Worm (Caenorhabditis elegans) whole organism, L4 larva: Measurements from ENCODE around the gene tmem-138.

Experiments
- D1046.2 ChIP-seq: fragments of 200-800 bp; sonication (Bioruptor generic); IDR thresholded peaks from 2 replicates; pipeline ENCODE4 v1.3.6; 2022; ENCODE audit warnings: missing genetic modification characterization, missing compliant biosample characterization
- F26F4.8 ChIP-seq: fragments of 200-800 bp; sonication (Bioruptor generic); conservative IDR thresholded peaks from 2 replicates; pipeline ENCODE4 v1.3.6; 2022; ENCODE audit warnings: missing genetic modification characterization, missing compliant biosample characterization
- R02D3.7 ChIP-seq: fragments of 150-350 bp; sonication (generic microtip); optimal IDR thresholded peaks from 3 replicates; lab custom pipeline; 2014; ENCODE audit warnings: missing biosample characterization, missing genetic modification characterization
- T20F7.1 ChIP-seq: fragments of 200-800 bp; sonication (Bioruptor generic); optimal IDR thresholded peaks from 2 replicates; lab custom pipeline; 2018; ENCODE audit warnings: mild to moderate bottlenecking, missing genetic modification characterization, missing compliant biosample characterization
- Y48G9A.11 ChIP-seq: fragments of 200-800 bp; sonication (Bioruptor generic); IDR thresholded peaks from 2 replicates; pipeline ENCODE4 v1.3.6; 2022; ENCODE audit warnings: missing genetic modification reagents, missing genetic modification characterization, missing compliant biosample characterization
- ZK546.5 ChIP-seq, 2 experiments: sonication (generic microtip); optimal IDR thresholded peaks; 2 replicates each; lab custom pipeline; 2017; ENCODE audit warnings: missing biosample characterization in 2 of 2, missing genetic modification characterization in 2 of 2
- aha-1 ChIP-seq: fragments of 150-350 bp; peaks from one replicate; lab custom pipeline; 2014; ENCODE audit warnings: missing biosample characterization, missing genetic modification characterization
- ama-1 ChIP-seq: fragments of 150-350 bp; optimal IDR thresholded peaks from 2 replicates; lab custom pipeline; 2014; ENCODE audit warnings: inconsistent platforms, mixed read lengths
- arid-1 ChIP-seq: fragments of 200-800 bp; sonication (Bioruptor generic); conservative IDR thresholded peaks from 2 replicates; pipeline ENCODE4 v1.3.6; 2022; ENCODE audit warnings: missing genetic modification reagents, missing genetic modification characterization, missing compliant biosample characterization
- ceh-32 ChIP-seq: sonication (generic microtip); optimal IDR thresholded peaks from 2 replicates; lab custom pipeline; 2016; ENCODE audit warnings: mild to moderate bottlenecking, missing genetic modification characterization, missing compliant biosample characterization; ENCODE audit not compliant: poor library complexity
- ces-1 ChIP-seq: fragments of 150-350 bp; sonication (generic microtip); optimal IDR thresholded peaks from 4 replicates; lab custom pipeline; 2014; ENCODE audit warnings: missing biosample characterization, missing genetic modification reagents, missing genetic modification characterization
- cey-2 ChIP-seq: sonication (generic microtip); optimal IDR thresholded peaks from 3 replicates; lab custom pipeline; 2017; ENCODE audit warnings: missing genetic modification characterization, mild to moderate bottlenecking, missing compliant biosample characterization, antibody characterized with exemption, borderline replicate concordance; ENCODE audit not compliant: insufficient read depth
- daf-12 ChIP-seq: fragments of 150-350 bp; optimal IDR thresholded peaks from 2 replicates; lab custom pipeline; 2014; ENCODE audit warnings: missing biosample characterization, missing genetic modification reagents, missing genetic modification characterization
- daf-16 ChIP-seq, 3 experiments: sonication (generic microtip); optimal IDR thresholded peaks; 2 replicates each; lab custom pipeline; 2016 to 2017; ENCODE audit warnings: missing genetic modification characterization in 3 of 3, missing genetic modification reagents in 3 of 3, mild to moderate bottlenecking in 2 of 3, missing compliant biosample characterization in 2 of 3, missing biosample characterization in 1 of 3, moderate library complexity in 1 of 3
- egl-27 ChIP-seq: sonication (generic microtip); optimal IDR thresholded peaks from 3 replicates; lab custom pipeline; 2017; ENCODE audit warnings: missing biosample characterization, missing genetic modification reagents, missing genetic modification characterization
- fkh-10 ChIP-seq: fragments of 150-350 bp; optimal IDR thresholded peaks from 2 replicates; lab custom pipeline; 2014; ENCODE audit warnings: missing biosample characterization, missing genetic modification reagents, missing genetic modification characterization
- fos-1 ChIP-seq: fragments of 150-350 bp; optimal IDR thresholded peaks from 2 replicates; lab custom pipeline; 2014; ENCODE audit warnings: missing biosample characterization, missing genetic modification characterization
- gei-8 ChIP-seq: fragments of 200-800 bp; sonication (Bioruptor generic); optimal IDR thresholded peaks from 2 replicates; lab custom pipeline; 2018; ENCODE audit warnings: mild to moderate bottlenecking, missing genetic modification characterization, missing compliant biosample characterization
- lim-7 ChIP-seq: fragments of 200-800 bp; sonication (Bioruptor generic); IDR thresholded peaks from 2 replicates; pipeline ENCODE4 v1.3.6; 2022; ENCODE audit warnings: missing genetic modification characterization, missing compliant biosample characterization
- lin-1 ChIP-seq: fragments of 200-800 bp; sonication (Bioruptor generic); IDR thresholded peaks from 2 replicates; pipeline ENCODE4 v1.3.6; 2022; ENCODE audit warnings: missing genetic modification reagents, missing genetic modification characterization, missing compliant biosample characterization
- lin-15B ChIP-seq: fragments of 150-350 bp; sonication (generic microtip); optimal IDR thresholded peaks from 3 replicates; lab custom pipeline; 2014; ENCODE audit warnings: missing biosample characterization, missing genetic modification characterization
- lin-38 ChIP-seq: fragments of 200-800 bp; sonication (Bioruptor generic); IDR thresholded peaks from 2 replicates; pipeline ENCODE4 v1.3.6; 2022; ENCODE audit warnings: missing genetic modification reagents, missing genetic modification characterization, missing compliant biosample characterization
- lsy-2 ChIP-seq, 2 experiments: fragments of 150-350 bp in 1 of 2; sonication (generic microtip) in 1 of 2; optimal IDR thresholded peaks; 2 replicates each; lab custom pipeline; 2014 to 2017; ENCODE audit warnings: missing biosample characterization in 2 of 2, missing genetic modification characterization in 2 of 2
- mep-1 ChIP-seq: fragments of 150-350 bp; sonication (generic microtip); optimal IDR thresholded peaks from 3 replicates; lab custom pipeline; 2014; ENCODE audit warnings: missing biosample characterization, missing genetic modification characterization
- mes-2 ChIP-seq: sonication (generic microtip); optimal IDR thresholded peaks from 2 replicates; lab custom pipeline; 2016; ENCODE audit warnings: missing genotype, mild to moderate bottlenecking, missing genetic modification characterization, missing compliant biosample characterization; ENCODE audit not compliant: poor library complexity, severe bottlenecking
- mxl-2 ChIP-seq: fragments of 200-800 bp; sonication (Bioruptor generic); conservative IDR thresholded peaks from 2 replicates; pipeline ENCODE4 v1.3.6; 2022; ENCODE audit warnings: missing genetic modification reagents, missing genetic modification characterization, missing compliant biosample characterization
- nhr-11 ChIP-seq: fragments of 150-350 bp; optimal IDR thresholded peaks from 2 replicates; lab custom pipeline; 2014; ENCODE audit warnings: missing biosample characterization, missing genetic modification characterization
- nhr-111 ChIP-seq: fragments of 200-800 bp; sonication (Bioruptor generic); optimal IDR thresholded peaks from 2 replicates; lab custom pipeline; 2018; ENCODE audit warnings: mild to moderate bottlenecking, missing genetic modification characterization, missing compliant biosample characterization
- nhr-25 ChIP-seq: sonication (generic microtip); optimal IDR thresholded peaks from 2 replicates; lab custom pipeline; 2017; ENCODE audit warnings: missing genetic modification characterization, mild to moderate bottlenecking, missing compliant biosample characterization, antibody characterized with exemption, moderate library complexity, borderline replicate concordance; ENCODE audit not compliant: insufficient read depth
- nhr-41 ChIP-seq: fragments of 200-800 bp; sonication (Bioruptor generic); IDR thresholded peaks from 2 replicates; pipeline ENCODE4 v1.3.6; 2022; ENCODE audit warnings: missing genetic modification reagents, missing genetic modification characterization, missing compliant biosample characterization
- nhr-76 ChIP-seq: fragments of 150-350 bp; optimal IDR thresholded peaks from 2 replicates; lab custom pipeline; 2014; ENCODE audit warnings: missing biosample characterization, missing genetic modification characterization
- pqm-1 ChIP-seq: sonication (generic microtip); optimal IDR thresholded peaks from 2 replicates; lab custom pipeline; 2017; ENCODE audit warnings: missing biosample characterization, missing genetic modification characterization
- saeg-2 ChIP-seq: fragments of 200-800 bp; sonication (Bioruptor generic); IDR thresholded peaks from 2 replicates; pipeline ENCODE4 v1.3.6; 2022; ENCODE audit warnings: missing genetic modification reagents, missing genetic modification characterization, missing compliant biosample characterization
- set-16 ChIP-seq: fragments of 200-800 bp; sonication (Bioruptor generic); IDR thresholded peaks from 2 replicates; pipeline ENCODE4 v1.3.6; 2022; ENCODE audit warnings: missing genetic modification reagents, missing genetic modification characterization, missing compliant biosample characterization
- spr-1 ChIP-seq: sonication (generic microtip); optimal IDR thresholded peaks from 2 replicates; lab custom pipeline; 2016; ENCODE audit warnings: mild to moderate bottlenecking, missing genetic modification characterization, missing compliant biosample characterization
- spr-3 ChIP-seq: fragments of 200-800 bp; sonication (Bioruptor generic); optimal IDR thresholded peaks from 2 replicates; lab custom pipeline; 2018; ENCODE audit warnings: mild to moderate bottlenecking, missing genetic modification characterization, missing compliant biosample characterization
- tag-97 ChIP-seq: fragments of 200-800 bp; sonication (Bioruptor generic); IDR thresholded peaks from 2 replicates; pipeline ENCODE4 v1.3.6; 2022; ENCODE audit warnings: missing genetic modification characterization, missing compliant biosample characterization
- zfp-2 ChIP-seq: sonication (generic microtip); optimal IDR thresholded peaks from 2 replicates; lab custom pipeline; 2016; ENCODE audit warnings: mild to moderate bottlenecking, missing genetic modification characterization, missing compliant biosample characterization
- zip-2 ChIP-seq: fragments of 150-350 bp; optimal IDR thresholded peaks from 2 replicates; lab custom pipeline; 2014; ENCODE audit warnings: missing biosample characterization, missing genetic modification characterization
- ztf-11 ChIP-seq: fragments of 150-350 bp; optimal IDR thresholded peaks from 2 replicates; lab custom pipeline; 2014; ENCODE audit warnings: missing biosample characterization, missing genetic modification characterization

The tmem-138 gene

DNA sequence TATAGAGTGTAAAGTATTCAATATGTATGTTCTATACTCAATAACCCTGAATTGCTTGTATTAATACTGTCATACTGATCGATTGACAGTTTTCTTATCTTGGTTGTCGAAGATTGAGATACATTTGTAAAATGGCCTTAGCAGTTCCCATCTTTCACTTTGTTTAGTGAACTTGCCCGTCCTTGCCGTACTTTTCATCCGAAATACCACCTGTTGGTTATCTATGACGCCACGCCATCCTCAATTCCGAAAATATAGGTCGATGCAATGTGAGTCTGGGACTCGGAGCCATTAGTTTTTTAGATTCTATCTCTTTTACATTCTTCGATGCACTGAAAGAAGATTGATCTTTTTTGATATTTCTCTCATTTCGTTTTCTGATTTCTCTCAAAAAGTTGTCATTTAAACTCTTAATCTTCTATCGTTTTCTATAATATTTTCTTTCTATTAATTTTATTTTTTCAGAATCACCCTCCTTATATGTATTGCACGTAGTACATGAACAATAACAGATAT, 27.6 kb upstream of the tmem-138 start, which contains the start of gene ulp-4 (continued):
- TF ChIP-seq zfp-2 (no peak), nhr-41 (GFP tag; lab: Robert Waterston, UW) (no peak), zip-2 (tag; lab: Kevin White, UChicago) (no peak), aha-1 (tag; lab: Kevin White, UChicago) (peak; percentile 70), tag-97 (GFP tag; lab: Robert Waterston, UW) (no peak), Y48G9A.11 (GFP tag; lab: Robert Waterston, UW) (no peak), T20F7.1 (GFP tag; lab: Kevin White, UChicago) (no peak), mxl-2 (no peak), lim-7 (no peak), cey-2 (tag; lab: Kevin White, UChicago) (no peak), lin-38 (GFP tag; lab: Robert Waterston, UW) (no peak), nhr-25 (tag; lab: Kevin White, UChicago) (peak; percentile 30), fos-1 (no peak), daf-16 (GFP tag; optimal IDR thresholded peaks at IDR 0.05; lab: Kevin White, UChicago) (peak in 1 of 2 experiments; percentile 10), daf-16 (tag; optimal IDR thresholded peaks at IDR 0.05; lab: Kevin White, UChicago) (no peak), ZK546.5 (tag; optimal IDR thresholded peaks at IDR 0.05; lab: Kevin White, UChicago) (no peak), lin-15B (no peak), gei-8 (GFP tag; lab: Kevin White, UChicago) (no peak), R02D3.7 (tag; lab: Kevin White, UChicago) (no peak), lin-1 (GFP tag; lab: Robert Waterston, UW) (no peak), egl-27 (tag; lab: Kevin White, UChicago) (no peak), ama-1 (no peak), daf-12 (tag; lab: Kevin White, UChicago) (no peak), spr-1 (no peak), fkh-10 (no peak), ztf-11 (tag; lab: Kevin White, UChicago) (no peak), nhr-76 (tag; lab: Kevin White, UChicago) (no peak), lsy-2 (tag; optimal IDR thresholded peaks at IDR 0.05; lab: Kevin White, UChicago) (peak in 1 of 2 experiments; percentile 19), nhr-111 (no peak), D1046.2 (GFP tag; lab: Robert Waterston, UW) (no peak)

DNA sequence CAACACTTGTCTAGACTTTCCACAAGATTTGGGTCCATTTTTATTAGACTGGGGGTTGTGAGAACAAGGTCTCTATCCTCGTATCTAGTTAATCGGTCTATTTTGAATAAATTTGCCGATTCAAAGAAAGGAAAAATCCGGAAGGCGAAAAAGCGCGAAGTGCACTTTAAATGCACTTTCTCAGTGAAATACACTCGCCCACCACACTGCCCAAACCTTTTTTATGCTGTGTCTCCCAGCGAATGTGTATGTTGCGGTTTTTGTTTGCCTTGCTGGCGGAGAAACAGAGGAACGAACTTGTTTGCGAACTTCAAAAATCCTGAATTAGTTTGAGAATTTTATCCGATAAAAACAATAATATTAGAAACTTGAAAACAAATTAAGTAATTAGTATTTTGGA, 26.3 kb upstream of the tmem-138 start:
- TF ChIP-seq mep-1 (tag; lab: Kevin White, UChicago) (peak; percentile 20), arid-1 (GFP tag; lab: Robert Waterston, UW) (no peak), spr-1 (no peak), ces-1 (GFP tag; lab: Kevin White, UChicago) (no peak), spr-3 (no peak), ceh-32 (tag; lab: Kevin White, UChicago) (no peak), F26F4.8 (GFP tag; lab: Robert Waterston, UW) (no peak), saeg-2 (GFP tag; lab: Robert Waterston, UW) (peak; percentile 12; the same call in 1 of the 2 replicates), set-16 (GFP tag; lab: Robert Waterston, UW) (no peak), mes-2 (tag; lab: Kevin White, UChicago) (peak; percentile 44), tag-97 (GFP tag; lab: Robert Waterston, UW) (no peak), pqm-1 (tag; lab: Kevin White, UChicago) (no peak), Y48G9A.11 (GFP tag; lab: Robert Waterston, UW) (no peak), nhr-11 (tag; lab: Kevin White, UChicago) (no peak), nhr-41 (GFP tag; lab: Robert Waterston, UW) (no peak), ama-1 (peak; percentile 9)
